Fruit fly (Drosophila melanogaster): ENCODE results near the gene CG14692.

The CG14692 gene

DNA sequence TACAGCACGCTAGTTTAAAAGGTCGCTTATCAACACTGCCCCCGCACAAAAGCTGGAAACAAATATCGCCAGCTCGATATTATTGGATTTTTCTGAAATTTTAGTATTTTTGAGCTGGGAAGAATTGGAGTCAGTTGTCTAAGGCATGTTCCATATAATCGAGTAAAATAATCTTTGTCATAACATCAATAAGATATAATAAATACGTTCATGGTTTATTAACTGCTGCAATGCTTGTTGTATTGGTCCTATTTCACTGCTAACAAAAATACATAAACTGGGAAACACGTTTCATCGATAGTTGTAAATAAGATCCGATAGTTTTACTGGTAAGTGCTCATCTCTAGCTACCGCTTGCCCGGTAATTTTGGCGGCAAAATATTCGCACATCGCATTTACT lies 15.6 kb downstream of the CG14692 start, which contains the start of the genes Art1 and Mcm5 (continued):
- TF ChIP-seq CG4404 (GFP tag; IDR thresholded peaks at IDR 0.05), result no peak; the same call in 1 of the 2 replicates
- TF ChIP-seq Hmr (GFP tag; optimal IDR thresholded peaks at IDR 0.05), result no peak
- TF ChIP-seq br (optimal IDR thresholded peaks at IDR 0.05), result no peak
- no peak for TF ChIP-seq CG11504 (tag; optimal IDR thresholded peaks at IDR 0.05)
- no peak for TF ChIP-seq ftz-f1 (GFP tag; optimal IDR thresholded peaks at IDR 0.05)
- no peak for TF ChIP-seq CG3726 (GFP tag; IDR thresholded peaks at IDR 0.05)
- TF ChIP-seq scrt (GFP tag; optimal IDR thresholded peaks at IDR 0.05), result no peak
- TF ChIP-seq bigmax (GFP tag; optimal IDR thresholded peaks at IDR 0.05), result no peak
- TF ChIP-seq CG11247 (GFP tag; IDR thresholded peaks at IDR 0.05), result 0 out of 2 replicates have a peak, but pooled peaks have one; percentile 38
- TF ChIP-seq CG5180 (GFP tag; optimal IDR thresholded peaks at IDR 0.05), result no peak
- no peak for TF ChIP-seq CG10321 (GFP tag; IDR thresholded peaks at IDR 0.05)
- no peak for TF ChIP-seq kah (GFP tag; optimal IDR thresholded peaks at IDR 0.05)
- TF ChIP-seq CG11723 (GFP tag; optimal IDR thresholded peaks at IDR 0.05), result no peak
- no peak for TF ChIP-seq oc (tag; optimal IDR thresholded peaks at IDR 0.05)
- no peak for TF ChIP-seq CG9437 (GFP tag; optimal IDR thresholded peaks at IDR 0.05)
- TF ChIP-seq hb (GFP tag; IDR thresholded peaks at IDR 0.05; ENCODE audit: partially characterized antibody), result peak; percentile 91
- peak; percentile 98 for TF ChIP-seq CG10267 (tag; optimal IDR thresholded peaks at IDR 0.05)
- TF ChIP-seq CG2202 (tag; optimal IDR thresholded peaks at IDR 0.05), result no peak
- no peak for TF ChIP-seq unpg (GFP tag; optimal IDR thresholded peaks at IDR 0.05)
- peak; percentile 83 for TF ChIP-seq CG14710 (tag; optimal IDR thresholded peaks at IDR 0.05)
- TF ChIP-seq fru (optimal IDR thresholded peaks at IDR 0.05), result no peak
- no peak for TF ChIP-seq Ptx1 (GFP tag; IDR thresholded peaks at IDR 0.05)
- TF ChIP-seq CG13287 (GFP tag; IDR thresholded peaks at IDR 0.05; ENCODE audit: partially characterized antibody), result peak; percentile 96
- TF ChIP-seq CG15696 (tag; optimal IDR thresholded peaks at IDR 0.05), result no peak
- TF ChIP-seq zf30C (GFP tag; optimal IDR thresholded peaks at IDR 0.05), result no peak
- TF ChIP-seq CG4820 (GFP tag; optimal IDR thresholded peaks at IDR 0.05), result no peak
- TF ChIP-seq pan (optimal IDR thresholded peaks at IDR 0.05), result no peak
- no peak for TF ChIP-seq pan (GFP tag; optimal IDR thresholded peaks at IDR 0.05 in 1 of 2, IDR thresholded peaks at IDR 0.05 in 1 of 2)
- TF ChIP-seq dati (GFP tag; IDR thresholded peaks at IDR 0.05), result no peak
- TF ChIP-seq CG1602 (GFP tag; optimal IDR thresholded peaks at IDR 0.05), result no peak
- no peak for TF ChIP-seq CG15011 (GFP tag; optimal IDR thresholded peaks at IDR 0.05)
- no peak for TF ChIP-seq pnt (GFP tag; optimal IDR thresholded peaks at IDR 0.05)
- TF ChIP-seq pros (GFP tag; optimal IDR thresholded peaks at IDR 0.05), result no peak
- no peak for TF ChIP-seq Oaz (GFP tag; IDR thresholded peaks at IDR 0.05)
- no peak for TF ChIP-seq CG7357 (GFP tag; IDR thresholded peaks at IDR 0.05)
- TF ChIP-seq caup (GFP tag; optimal IDR thresholded peaks at IDR 0.05; ENCODE audit: severe bottlenecking), result no peak
- no peak for TF ChIP-seq emc (GFP tag; optimal IDR thresholded peaks at IDR 0.05)
- peak; percentile 52 for TF ChIP-seq shn (GFP tag; optimal IDR thresholded peaks at IDR 0.05)
- no peak for TF ChIP-seq CG2875 (GFP tag; optimal IDR thresholded peaks at IDR 0.05)
- peak; percentile 31 to 59 for TF ChIP-seq tll (GFP tag; optimal IDR thresholded peaks at IDR 0.05)
- TF ChIP-seq CG8359 (GFP tag; optimal IDR thresholded peaks at IDR 0.05; ENCODE audit: borderline replicate concordance), result no peak
- no peak for TF ChIP-seq abd-A (tag; optimal IDR thresholded peaks at IDR 0.05)
- no peak for TF ChIP-seq CG1024 (GFP tag; IDR thresholded peaks at IDR 0.05)
- no peak for TF ChIP-seq gsb-n (tag; optimal IDR thresholded peaks at IDR 0.05)
- no peak for TF ChIP-seq dmrt99B (tag; optimal IDR thresholded peaks at IDR 0.05)
- no peak for TF ChIP-seq wdn (GFP tag; IDR thresholded peaks at IDR 0.05)
- TF ChIP-seq Sox100B (GFP tag; optimal IDR thresholded peaks at IDR 0.05), result peak; percentile 8
- TF ChIP-seq tx (GFP tag; optimal IDR thresholded peaks at IDR 0.05), result peak; percentile 30
- TF ChIP-seq CG7556 (GFP tag; optimal IDR thresholded peaks at IDR 0.05), result no peak
- TF ChIP-seq CG8924 (tag; optimal IDR thresholded peaks at IDR 0.05), result no peak
- TF ChIP-seq GATAe (GFP tag; conservative IDR thresholded peaks at IDR 0.05), result no peak
- TF ChIP-seq CG13624 (GFP tag; optimal IDR thresholded peaks at IDR 0.05), result peak; percentile 63
